Worm (Caenorhabditis elegans) whole organism, young adult: Measurements from ENCODE around the gene Y76A2B.4.
A peak's percentile ranks its signal among the peaks of the same experiment; 100 is the strongest.

Source experiments
- B0035.1 ChIP-seq: sonication (generic microtip); optimal IDR thresholded peaks from 2 replicates; lab custom pipeline; 2016; ENCODE audit warnings: missing genetic modification characterization, mild to moderate bottlenecking, missing compliant biosample characterization, missing genotype, missing genetic modification reagents
- D2030.7 ChIP-seq: fragments of 200-800 bp; sonication (Bioruptor generic); IDR thresholded peaks from 2 replicates; pipeline ENCODE4 v1.3.6; 2022; ENCODE audit warnings: missing genetic modification reagents, missing genetic modification characterization, missing compliant biosample characterization
- F49E8.2 ChIP-seq: sonication (generic microtip); optimal IDR thresholded peaks from 3 replicates; lab custom pipeline; 2017; ENCODE audit warnings: missing genetic modification characterization, mild to moderate bottlenecking, missing compliant biosample characterization, antibody characterized with exemption, moderate library complexity; ENCODE audit not compliant: insufficient read depth
- K11D2.4 ChIP-seq: fragments of 200-800 bp; sonication (Bioruptor generic); IDR thresholded peaks from 2 replicates; pipeline ENCODE4 v1.3.6; 2022; ENCODE audit warnings: missing genetic modification reagents, missing genetic modification characterization, missing compliant biosample characterization
- K12H6.12 ChIP-seq: fragments of 200-800 bp; sonication (Bioruptor generic); optimal IDR thresholded peaks from 2 replicates; lab custom pipeline; 2018; ENCODE audit warnings: mild to moderate bottlenecking, missing genetic modification characterization, missing compliant biosample characterization
- T07F8.4 ChIP-seq: sonication (generic microtip); optimal IDR thresholded peaks from 2 replicates; lab custom pipeline; 2016; ENCODE audit warnings: mild to moderate bottlenecking, missing genetic modification characterization, moderate library complexity, missing compliant biosample characterization
- T26A5.8 ChIP-seq: sonication (generic microtip); optimal IDR thresholded peaks from 2 replicates; lab custom pipeline; 2016; ENCODE audit warnings: missing genetic modification characterization, missing compliant biosample characterization
- Y53G8AR.9 ChIP-seq: fragments of 200-800 bp; sonication (Bioruptor generic); conservative IDR thresholded peaks from 2 replicates; pipeline ENCODE4 v1.3.6; 2022; ENCODE audit warnings: missing genetic modification reagents, missing genetic modification characterization, missing compliant biosample characterization
- Y95B8A.8 ChIP-seq: fragments of 200-800 bp; sonication (Bioruptor generic); IDR thresholded peaks from 2 replicates; pipeline ENCODE4 v1.3.6; 2022; ENCODE audit warnings: missing genetic modification reagents, missing genetic modification characterization, missing compliant biosample characterization
- akir-1 ChIP-seq: fragments of 200-800 bp; sonication (Bioruptor generic); optimal IDR thresholded peaks from 2 replicates; lab custom pipeline; 2018; ENCODE audit warnings: mild to moderate bottlenecking, missing genetic modification characterization, moderate library complexity, missing compliant biosample characterization
- athp-1 ChIP-seq: sonication (generic microtip); optimal IDR thresholded peaks from 2 replicates; lab custom pipeline; 2017; ENCODE audit warnings: mild to moderate bottlenecking, missing genetic modification characterization, missing compliant biosample characterization
- attf-5 ChIP-seq: fragments of 200-800 bp; sonication (Bioruptor generic); optimal IDR thresholded peaks from 2 replicates; lab custom pipeline; 2018; ENCODE audit warnings: mild to moderate bottlenecking, missing genetic modification characterization, missing compliant biosample characterization
- cebp-1 ChIP-seq, 2 experiments: fragments of 200-800 bp in 1 of 2; sonication (Bioruptor generic) in 1 of 2; sonication (generic microtip) in 1 of 2; IDR thresholded peaks in 1 of 2; optimal IDR thresholded peaks in 1 of 2; 2 replicates each; pipeline versions ENCODE4 v1.3.6 to Lab custom; 2017 to 2022; ENCODE audit warnings: missing compliant biosample characterization in 2 of 2, missing genetic modification characterization in 2 of 2, mild to moderate bottlenecking in 1 of 2, missing genetic modification reagents in 1 of 2, moderate library complexity in 1 of 2
- ceh-58 ChIP-seq: fragments of 200-800 bp; sonication (Bioruptor generic); IDR thresholded peaks from 2 replicates; pipeline ENCODE4 v1.3.6; 2022; ENCODE audit warnings: missing genetic modification characterization, missing compliant biosample characterization
- chd-7 ChIP-seq: sonication (generic microtip); optimal IDR thresholded peaks from 2 replicates; lab custom pipeline; 2016; ENCODE audit warnings: mild to moderate bottlenecking, missing genetic modification characterization, moderate library complexity, missing compliant biosample characterization
- die-1 ChIP-seq: sonication (generic microtip); optimal IDR thresholded peaks from 2 replicates; lab custom pipeline; 2016; ENCODE audit warnings: missing genotype, mild to moderate bottlenecking, missing genetic modification characterization, missing compliant biosample characterization
- egl-44 ChIP-seq: fragments of 200-800 bp; sonication (Bioruptor generic); IDR thresholded peaks from 2 replicates; pipeline ENCODE4 v1.3.6; 2022; ENCODE audit warnings: missing genetic modification reagents, missing genetic modification characterization, missing compliant biosample characterization
- egrh-3 ChIP-seq: fragments of 200-800 bp; sonication (Bioruptor generic); IDR thresholded peaks from 2 replicates; pipeline ENCODE4 v1.3.6; 2022; ENCODE audit warnings: missing genetic modification reagents, missing genetic modification characterization, missing compliant biosample characterization
- ekl-4 ChIP-seq: fragments of 200-800 bp; sonication (Bioruptor generic); IDR thresholded peaks from 2 replicates; pipeline ENCODE4 v1.3.6; 2022; ENCODE audit warnings: missing genetic modification reagents, missing genetic modification characterization, missing compliant biosample characterization
- ets-4 ChIP-seq: fragments of 200-800 bp; sonication (Bioruptor generic); optimal IDR thresholded peaks from 2 replicates; lab custom pipeline; 2018; ENCODE audit warnings: mild to moderate bottlenecking, missing genetic modification characterization, missing compliant biosample characterization
- gei-17 ChIP-seq: fragments of 200-800 bp; sonication (Bioruptor generic); optimal IDR thresholded peaks from 2 replicates; lab custom pipeline; 2018; ENCODE audit warnings: mild to moderate bottlenecking, missing genetic modification characterization, missing compliant biosample characterization
- hlh-12 ChIP-seq: sonication (generic microtip); optimal IDR thresholded peaks from 2 replicates; lab custom pipeline; 2016; ENCODE audit warnings: missing genetic modification characterization, missing compliant biosample characterization
- hmg-1.2 ChIP-seq: fragments of 200-800 bp; sonication (Bioruptor generic); IDR thresholded peaks from 2 replicates; pipeline ENCODE4 v1.3.6; 2022; ENCODE audit warnings: missing genetic modification reagents, missing genetic modification characterization, missing compliant biosample characterization
- lag-1 ChIP-seq: fragments of 200-800 bp; sonication (Bioruptor generic); IDR thresholded peaks from 2 replicates; pipeline ENCODE4 v1.3.6; 2022; ENCODE audit warnings: missing genetic modification reagents, missing genetic modification characterization, missing compliant biosample characterization
- let-607 ChIP-seq, 2 experiments: fragments of 200-800 bp in 1 of 2; sonication (Bioruptor generic) in 1 of 2; sonication (generic microtip) in 1 of 2; optimal IDR thresholded peaks; 2 replicates each; lab custom pipeline; 2016 to 2018; ENCODE audit warnings: mild to moderate bottlenecking in 2 of 2, missing compliant biosample characterization in 2 of 2, missing genetic modification characterization in 2 of 2, moderate library complexity in 2 of 2, missing genotype in 1 of 2
- lin-26 ChIP-seq: fragments of 200-800 bp; sonication (Bioruptor generic); IDR thresholded peaks from 2 replicates; pipeline ENCODE4 v1.3.6; 2022; ENCODE audit warnings: missing genetic modification reagents, missing genetic modification characterization, missing compliant biosample characterization
- lin-35 ChIP-seq, 3 experiments: fragments of 150-350 bp in 2 of 3; sonication (generic microtip) in 1 of 3; optimal IDR thresholded peaks; 2 replicates each; lab custom pipeline; 2014 to 2018; ENCODE audit warnings: missing biosample characterization in 3 of 3, missing genetic modification characterization in 3 of 3, missing genetic modification reagents in 3 of 3
- lin-40 ChIP-seq: sonication (generic microtip); optimal IDR thresholded peaks from 2 replicates; lab custom pipeline; 2016; ENCODE audit warnings: missing genetic modification characterization, mild to moderate bottlenecking, missing compliant biosample characterization, missing genotype, missing genetic modification reagents
- lin-54 ChIP-seq: fragments of 200-800 bp; sonication (Bioruptor generic); optimal IDR thresholded peaks from 2 replicates; lab custom pipeline; 2018; ENCODE audit warnings: mild to moderate bottlenecking, missing genetic modification characterization, missing compliant biosample characterization
- lir-1 ChIP-seq: fragments of 200-800 bp; sonication (Bioruptor generic); conservative IDR thresholded peaks from 2 replicates; pipeline ENCODE4 v1.3.6; 2022; ENCODE audit warnings: missing genetic modification reagents, missing genetic modification characterization, missing compliant biosample characterization
- madf-10 ChIP-seq: sonication (generic microtip); optimal IDR thresholded peaks from 2 replicates; lab custom pipeline; 2016; ENCODE audit warnings: mild to moderate bottlenecking, missing genetic modification characterization, missing compliant biosample characterization
- nfya-1 ChIP-seq: sonication (generic microtip); optimal IDR thresholded peaks from 2 replicates; lab custom pipeline; 2017; ENCODE audit warnings: antibody characterized with exemption, missing compliant biosample characterization, missing genetic modification characterization, borderline replicate concordance; ENCODE audit not compliant: insufficient read depth
- nfya-2 ChIP-seq: fragments of 200-800 bp; sonication (Bioruptor generic); IDR thresholded peaks from 2 replicates; pipeline ENCODE4 v1.3.6; 2022; ENCODE audit warnings: missing genetic modification reagents, missing genetic modification characterization, missing compliant biosample characterization
- nhr-179 ChIP-seq: sonication (generic microtip); optimal IDR thresholded peaks from 2 replicates; lab custom pipeline; 2016; ENCODE audit warnings: mild to moderate bottlenecking, missing genetic modification characterization, missing compliant biosample characterization
- nhr-80 ChIP-seq: sonication (generic microtip); optimal IDR thresholded peaks from 2 replicates; lab custom pipeline; 2016; ENCODE audit warnings: missing genetic modification characterization, missing compliant biosample characterization
- pha-4 ChIP-seq: fragments of 150-350 bp; sonication (generic microtip); optimal IDR thresholded peaks from 2 replicates; lab custom pipeline; 2014; ENCODE audit warnings: missing biosample characterization, missing genetic modification reagents, missing genetic modification characterization
- rcor-1 ChIP-seq: fragments of 200-800 bp; sonication (Bioruptor generic); IDR thresholded peaks from 2 replicates; pipeline ENCODE4 v1.3.6; 2022; ENCODE audit warnings: missing genetic modification reagents, missing genetic modification characterization, missing compliant biosample characterization
- rec-8 ChIP-seq, 2 experiments: sonication (generic microtip); optimal IDR thresholded peaks; 2 replicates each; lab custom pipeline; 2016; ENCODE audit warnings: mild to moderate bottlenecking in 2 of 2, missing genetic modification characterization in 2 of 2, missing genetic modification reagents in 2 of 2, missing genotype in 2 of 2, missing biosample characterization in 1 of 2, missing compliant biosample characterization in 1 of 2, moderate library complexity in 1 of 2
- snpc-1.1 ChIP-seq: sonication (generic microtip); optimal IDR thresholded peaks from 2 replicates; lab custom pipeline; 2017; ENCODE audit warnings: missing genetic modification characterization, mild to moderate bottlenecking, missing compliant biosample characterization, antibody characterized with exemption, moderate library complexity, missing genotype, missing genetic modification reagents; ENCODE audit not compliant: insufficient read depth
- somi-1 ChIP-seq: fragments of 200-800 bp; sonication (Bioruptor generic); optimal IDR thresholded peaks from 2 replicates; lab custom pipeline; 2018; ENCODE audit warnings: mild to moderate bottlenecking, missing genetic modification characterization, missing compliant biosample characterization
- tbx-9 ChIP-seq: sonication (generic microtip); optimal IDR thresholded peaks from 2 replicates; lab custom pipeline; 2016; ENCODE audit warnings: borderline replicate concordance, missing genetic modification characterization, inconsistent platforms, missing compliant biosample characterization
- xnd-1 ChIP-seq: sonication (generic microtip); optimal IDR thresholded peaks from 2 replicates; lab custom pipeline; 2016; ENCODE audit warnings: missing genotype, missing genetic modification reagents, missing genetic modification characterization, missing compliant biosample characterization
- zfh-2 ChIP-seq: fragments of 200-800 bp; sonication (Bioruptor generic); conservative IDR thresholded peaks from 2 replicates; pipeline ENCODE4 v1.3.6; 2022; ENCODE audit warnings: missing genetic modification reagents, missing genetic modification characterization, missing compliant biosample characterization
- ztf-22 ChIP-seq: fragments of 200-800 bp; sonication (Bioruptor generic); optimal IDR thresholded peaks from 2 replicates; lab custom pipeline; 2018; ENCODE audit warnings: mild to moderate bottlenecking, missing genetic modification characterization, moderate library complexity, missing compliant biosample characterization
- ztf-26 ChIP-seq: sonication (generic microtip); optimal IDR thresholded peaks from 2 replicates; lab custom pipeline; 2017; ENCODE audit warnings: missing genetic modification characterization, missing compliant biosample characterization

Gene Y76A2B.4

ce11 chrIII:13565972-13566371, 19.4 kb upstream of the Y76A2B.4 start:
- no peak for TF ChIP-seq snpc-1.1 (tag; lab: Kevin White, UChicago)
- TF ChIP-seq lin-35 (GFP tag; optimal IDR thresholded peaks at IDR 0.05; lab: Kevin White, UChicago): peak in 1 of 3 experiments; percentile 14
- no peak for TF ChIP-seq nfya-1 (tag; lab: Kevin White, UChicago)
- no peak for TF ChIP-seq nhr-80
- no peak for TF ChIP-seq madf-10 (tag; lab: Kevin White, UChicago)
- no peak for TF ChIP-seq Y53G8AR.9 (GFP tag; lab: Robert Waterston, UW)
- TF ChIP-seq ets-4 (GFP tag; lab: Kevin White, UChicago): no peak
- no peak for TF ChIP-seq egl-44 (GFP tag; lab: Robert Waterston, UW)

- TF ChIP-seq egrh-3: peak; percentile 38; the same call in 1 of the 2 replicates
- no peak for TF ChIP-seq gei-17
- no peak for TF ChIP-seq D2030.7 (GFP tag; lab: Robert Waterston, UW)
- TF ChIP-seq Y95B8A.8 (GFP tag; lab: Robert Waterston, UW): no peak
- TF ChIP-seq tbx-9: no peak
- no peak for TF ChIP-seq akir-1
- TF ChIP-seq die-1 (tag; lab: Kevin White, UChicago): no peak
- peak; percentile 4 for TF ChIP-seq K12H6.12 (tag; lab: Kevin White, UChicago)
- no peak for TF ChIP-seq lin-26 (GFP tag; lab: Robert Waterston, UW)
- TF ChIP-seq nhr-179 (tag; lab: Kevin White, UChicago): no peak
- no peak for TF ChIP-seq lin-54
- TF ChIP-seq nfya-2 (GFP tag; lab: Robert Waterston, UW): no peak
- no peak for TF ChIP-seq snpc-1.1 (tag; lab: Kevin White, UChicago)
- TF ChIP-seq somi-1 (GFP tag; lab: Kevin White, UChicago): no peak
- no peak for TF ChIP-seq chd-7 (tag; lab: Kevin White, UChicago)
- no peak for TF ChIP-seq ceh-58
- TF ChIP-seq F49E8.2 (tag; lab: Kevin White, UChicago): no peak
- no peak for TF ChIP-seq lir-1 (GFP tag; lab: Robert Waterston, UW)
- no peak for TF ChIP-seq pha-4 (tag; lab: Kevin White, UChicago)
- TF ChIP-seq hmg-1.2 (GFP tag; lab: Robert Waterston, UW): no peak; the same call in 1 of the 2 replicates
- TF ChIP-seq B0035.1 (tag; lab: Kevin White, UChicago): no peak
- no peak for TF ChIP-seq K11D2.4 (GFP tag; lab: Robert Waterston, UW)
- no peak for TF ChIP-seq xnd-1
- peak; percentile 70 for TF ChIP-seq zfh-2 (GFP tag; lab: Robert Waterston, UW)
- no peak for TF ChIP-seq attf-5
- no peak for TF ChIP-seq ztf-22 (GFP tag; lab: Kevin White, UChicago)
- TF ChIP-seq ztf-26: no peak
- no peak for TF ChIP-seq lag-1 (GFP tag; lab: Robert Waterston, UW)
- no peak for TF ChIP-seq T26A5.8 (tag; lab: Kevin White, UChicago)
- no peak for TF ChIP-seq rec-8 (tag; optimal IDR thresholded peaks at IDR 0.05; lab: Kevin White, UChicago)
- peak; percentile 5 for TF ChIP-seq lin-40
- no peak for TF ChIP-seq nhr-80
- no peak for TF ChIP-seq hlh-12 (tag; lab: Kevin White, UChicago)
- TF ChIP-seq T07F8.4 (tag; lab: Kevin White, UChicago): no peak
- 0 out of 2 replicates have a peak, but pooled peaks have one; percentile 23 for TF ChIP-seq cebp-1 (GFP tag; IDR thresholded peaks at IDR 0.05; lab: Robert Waterston, UW)
- TF ChIP-seq cebp-1 (tag; optimal IDR thresholded peaks at IDR 0.05; lab: Kevin White, UChicago): no peak
- TF ChIP-seq let-607 (tag; optimal IDR thresholded peaks at IDR 0.05; lab: Kevin White, UChicago): no peak
- TF ChIP-seq rcor-1 (GFP tag; lab: Robert Waterston, UW): no peak
- no peak for TF ChIP-seq athp-1 (tag; lab: Kevin White, UChicago)
- no peak for TF ChIP-seq ekl-4 (GFP tag; lab: Robert Waterston, UW)
- no peak for TF ChIP-seq ets-4 (GFP tag; lab: Kevin White, UChicago)
Measured at ce11 chrIII:13564929-13565328, 18.4 kb upstream of the Y76A2B.4 start, which contains the start of gene aldo-1. TSS of gene aldo-1 (minus strand) at chrIII:13564937.
